Worm (Caenorhabditis elegans): ENCODE results near the gene C02D5.2.

Gene C02D5.2

ce11 chrIII:8556836-8557385, at the start of gene C02D5.2:
Gene C02D5.2 (plus strand): TSS chrIII:8557335.
- peak; percentile 20 for TF ChIP-seq nhr-11 (tag; optimal IDR thresholded peaks at IDR 0.05)
- TF ChIP-seq Y75B8A.6 (GFP tag; IDR thresholded peaks at IDR 0.05) = no peak
- no peak for TF ChIP-seq ZK546.5 (tag; optimal IDR thresholded peaks at IDR 0.05)
- no peak for TF ChIP-seq duxl-1 (tag; optimal IDR thresholded peaks at IDR 0.05; ENCODE audit: poor library complexity)
- no peak for TF ChIP-seq nhr-102 (tag; optimal IDR thresholded peaks at IDR 0.05)
- no peak for TF ChIP-seq lin-39 (tag; optimal IDR thresholded peaks at IDR 0.05)
- TF ChIP-seq unc-39 (tag; optimal IDR thresholded peaks at IDR 0.05) = no peak
- no peak for TF ChIP-seq zip-2 (tag; optimal IDR thresholded peaks at IDR 0.05)
- TF ChIP-seq daf-16 (GFP tag; optimal IDR thresholded peaks at IDR 0.05) = no peak
- no peak for TF ChIP-seq daf-16 (tag; optimal IDR thresholded peaks at IDR 0.05)
- no peak for TF ChIP-seq egl-43 (GFP tag; IDR thresholded peaks at IDR 0.05)
- no peak for TF ChIP-seq madf-9 (GFP tag; conservative IDR thresholded peaks at IDR 0.05)
- no peak for TF ChIP-seq dmd-9 (GFP tag; IDR thresholded peaks at IDR 0.05)
- no peak for TF ChIP-seq snpc-1.2 (GFP tag; IDR thresholded peaks at IDR 0.05)
- no peak for TF ChIP-seq aly-2 (tag; optimal IDR thresholded peaks at IDR 0.05)
- peak; percentile 66 for TF ChIP-seq mep-1 (tag; optimal IDR thresholded peaks at IDR 0.05)
- no peak for TF ChIP-seq Y48G9A.11 (GFP tag; IDR thresholded peaks at IDR 0.05)
- peak; percentile 27 for TF ChIP-seq T20F7.1 (GFP tag; optimal IDR thresholded peaks at IDR 0.05)
- no peak for TF ChIP-seq snpc-4 (tag; optimal IDR thresholded peaks at IDR 0.05)
- TF ChIP-seq php-3 (GFP tag; IDR thresholded peaks at IDR 0.05) = no peak
- TF ChIP-seq lir-3 (tag; optimal IDR thresholded peaks at IDR 0.05) = no peak
- no peak for TF ChIP-seq mes-2 (tag; optimal IDR thresholded peaks at IDR 0.05; ENCODE audit: poor library complexity, severe bottlenecking)
- no peak for TF ChIP-seq fos-1 (tag; optimal IDR thresholded peaks at IDR 0.05)
- TF ChIP-seq ama-1 (optimal IDR thresholded peaks at IDR 0.05) = no peak
- TF ChIP-seq ceh-44 (GFP tag; IDR thresholded peaks at IDR 0.05) = no peak
- TF ChIP-seq vab-7 (GFP tag; IDR thresholded peaks at IDR 0.05) = no peak
- no peak for TF ChIP-seq ces-1 (GFP tag; optimal IDR thresholded peaks at IDR 0.05)
- TF ChIP-seq attf-4 (tag; optimal IDR thresholded peaks at IDR 0.05) = no peak
- no peak for TF ChIP-seq ceh-32 (tag; optimal IDR thresholded peaks at IDR 0.05; ENCODE audit: poor library complexity)
- no peak for TF ChIP-seq skn-1 (tag; optimal IDR thresholded peaks at IDR 0.05)
- TF ChIP-seq saeg-2 (GFP tag; IDR thresholded peaks at IDR 0.05) = no peak
- no peak for TF ChIP-seq madf-5 (GFP tag; IDR thresholded peaks at IDR 0.05)
- no peak for TF ChIP-seq lin-38 (GFP tag; IDR thresholded peaks at IDR 0.05)
- TF ChIP-seq ctbp-1 (GFP tag; IDR thresholded peaks at IDR 0.05) = no peak
- TF ChIP-seq hlh-30 (tag; optimal IDR thresholded peaks at IDR 0.05; ENCODE audit: insufficient read depth) = peak; percentile 81
- TF ChIP-seq rbr-2 (tag; optimal IDR thresholded peaks at IDR 0.05) = peak; percentile 20
- TF ChIP-seq spr-1 (tag; optimal IDR thresholded peaks at IDR 0.05) = no peak
- TF ChIP-seq R02D3.7 (tag; optimal IDR thresholded peaks at IDR 0.05) = no peak
- no peak for TF ChIP-seq F10B5.3 (tag; optimal IDR thresholded peaks at IDR 0.05)
- no peak for TF ChIP-seq zip-11 (GFP tag; IDR thresholded peaks at IDR 0.05)
- no peak for TF ChIP-seq nhr-237 (tag; optimal IDR thresholded peaks at IDR 0.05)
- no peak for TF ChIP-seq cey-2 (tag; optimal IDR thresholded peaks at IDR 0.05; ENCODE audit: borderline replicate concordance, insufficient read depth)
- TF ChIP-seq arid-1 (GFP tag; conservative IDR thresholded peaks at IDR 0.05) = no peak
- no peak for TF ChIP-seq F37D6.2 (tag; optimal IDR thresholded peaks at IDR 0.05)
- no peak for TF ChIP-seq zfp-3 (GFP tag; conservative IDR thresholded peaks at IDR 0.05)
- TF ChIP-seq lin-1 (GFP tag; IDR thresholded peaks at IDR 0.05) = no peak
- TF ChIP-seq hmg-1.1 (GFP tag; IDR thresholded peaks at IDR 0.05) = peak; percentile 54; the same call in 1 of the 2 replicates
- TF ChIP-seq F44E2.7 (GFP tag; IDR thresholded peaks at IDR 0.05) = no peak
- no peak for TF ChIP-seq nhr-41 (GFP tag; IDR thresholded peaks at IDR 0.05)
- no peak for TF ChIP-seq T26A8.4 (GFP tag; IDR thresholded peaks at IDR 0.05)
- no peak for TF ChIP-seq egl-27 (tag; optimal IDR thresholded peaks at IDR 0.05)
- no peak for TF ChIP-seq ztf-11 (tag; optimal IDR thresholded peaks at IDR 0.05)

Data from whole organism, L4 larva.